Fruit fly (Drosophila melanogaster) S2 (cell line): Measurements from ENCODE around the gene CG32119.

ENCODE experiments used
- CG8478 ChIP-seq: fragments of >200 bp; optimal IDR thresholded peaks from 2 replicates; lab custom pipeline; 2018
- CTCF ChIP-seq, 2 experiments: fragments of >200 bp; optimal IDR thresholded peaks; 2 replicates each; lab custom pipeline; 2018

DNA sequence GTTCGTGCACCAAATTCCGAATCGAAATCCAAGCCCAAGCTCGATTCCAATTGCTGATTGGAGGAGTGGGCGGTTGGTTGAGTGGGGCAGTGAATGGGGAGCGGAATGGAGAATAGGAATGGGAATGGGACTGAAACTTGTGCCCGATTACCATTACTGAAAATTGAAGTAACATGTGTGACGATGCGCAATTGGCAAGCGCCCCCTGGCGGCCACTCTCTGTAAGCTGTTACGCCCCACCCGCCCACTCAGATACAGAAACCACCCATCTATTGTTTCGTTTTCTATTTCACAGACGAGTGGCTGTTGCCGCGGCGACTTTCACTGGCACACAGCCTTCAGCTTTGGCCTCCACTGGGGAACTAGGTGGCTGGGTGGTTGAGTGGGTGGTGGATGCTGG, 22.8 kb upstream of the CG32119 start:
- TF ChIP-seq CG8478 (lab: Kevin White, UChicago) (no peak), CTCF (optimal IDR thresholded peaks at IDR 0.05; lab: Kevin White, UChicago) (peak; percentile 55 to 77)
